Worm (Caenorhabditis elegans) whole organism, L4 larva: ENCODE results near the gene F58B4.2.
A peak's percentile ranks its signal among the peaks of the same experiment; 100 is the strongest.

ENCODE experiments used
- D1046.2 ChIP-seq: fragments of 200-800 bp; sonication (Bioruptor generic); IDR thresholded peaks from 2 replicates; pipeline ENCODE4 v1.3.6; 2022; ENCODE audit warnings: missing genetic modification characterization, missing compliant biosample characterization
- F10B5.3 ChIP-seq: sonication (generic microtip); optimal IDR thresholded peaks from 2 replicates; lab custom pipeline; 2016; ENCODE audit warnings: mild to moderate bottlenecking, missing genetic modification characterization, missing compliant biosample characterization
- F26F4.8 ChIP-seq: fragments of 200-800 bp; sonication (Bioruptor generic); conservative IDR thresholded peaks from 2 replicates; pipeline ENCODE4 v1.3.6; 2022; ENCODE audit warnings: missing genetic modification characterization, missing compliant biosample characterization
- F37D6.2 ChIP-seq: sonication (generic microtip); optimal IDR thresholded peaks from 2 replicates; lab custom pipeline; 2016; ENCODE audit warnings: mild to moderate bottlenecking, missing genetic modification characterization, missing compliant biosample characterization
- F44E2.7 ChIP-seq: fragments of 200-800 bp; sonication (Bioruptor generic); IDR thresholded peaks from 2 replicates; pipeline ENCODE4 v2.1.2; 2022; ENCODE audit warnings: missing genetic modification characterization, missing compliant biosample characterization
- T26A8.4 ChIP-seq: fragments of 200-800 bp; sonication (Bioruptor generic); IDR thresholded peaks from 2 replicates; pipeline ENCODE4 v1.3.6; 2022; ENCODE audit warnings: missing genetic modification characterization, missing compliant biosample characterization
- Y5F2A.4 ChIP-seq: fragments of 200-800 bp; sonication (Bioruptor generic); optimal IDR thresholded peaks from 2 replicates; lab custom pipeline; 2018; ENCODE audit warnings: mild to moderate bottlenecking, missing genetic modification characterization, missing compliant biosample characterization
- aly-2 ChIP-seq: sonication (generic microtip); optimal IDR thresholded peaks from 2 replicates; lab custom pipeline; 2018; ENCODE audit warnings: missing biosample characterization, missing genetic modification characterization
- arid-1 ChIP-seq: fragments of 200-800 bp; sonication (Bioruptor generic); conservative IDR thresholded peaks from 2 replicates; pipeline ENCODE4 v1.3.6; 2022; ENCODE audit warnings: missing genetic modification reagents, missing genetic modification characterization, missing compliant biosample characterization
- ceh-82 ChIP-seq: sonication (generic microtip); optimal IDR thresholded peaks from 2 replicates; lab custom pipeline; 2017; ENCODE audit warnings: missing biosample characterization, missing genetic modification characterization
- ces-1 ChIP-seq: fragments of 150-350 bp; sonication (generic microtip); optimal IDR thresholded peaks from 4 replicates; lab custom pipeline; 2014; ENCODE audit warnings: missing biosample characterization, missing genetic modification reagents, missing genetic modification characterization
- daf-16 ChIP-seq, 3 experiments: sonication (generic microtip); optimal IDR thresholded peaks; 2 replicates each; lab custom pipeline; 2016 to 2017; ENCODE audit warnings: missing genetic modification characterization in 3 of 3, missing genetic modification reagents in 3 of 3, mild to moderate bottlenecking in 2 of 3, missing compliant biosample characterization in 2 of 3, missing biosample characterization in 1 of 3, moderate library complexity in 1 of 3
- daf-19 ChIP-seq: fragments of 200-800 bp; sonication (Bioruptor generic); conservative IDR thresholded peaks from 2 replicates; pipeline ENCODE4 v1.3.6; 2022; ENCODE audit warnings: missing genetic modification characterization, missing compliant biosample characterization
- daf-8 ChIP-seq: fragments of 200-800 bp; sonication (Bioruptor generic); IDR thresholded peaks from 2 replicates; pipeline ENCODE4 v1.3.6; 2022; ENCODE audit warnings: missing genetic modification characterization, missing compliant biosample characterization
- dmd-9 ChIP-seq: fragments of 200-800 bp; sonication (Bioruptor generic); IDR thresholded peaks from 2 replicates; pipeline ENCODE4 v1.3.6; 2022; ENCODE audit warnings: missing genetic modification reagents, missing genetic modification characterization, missing compliant biosample characterization
- dpl-1 ChIP-seq: fragments of 150-350 bp; optimal IDR thresholded peaks from 2 replicates; lab custom pipeline; 2014; ENCODE audit warnings: missing biosample characterization, missing genetic modification reagents, missing genetic modification characterization
- duxl-1 ChIP-seq: sonication (generic microtip); optimal IDR thresholded peaks from 2 replicates; lab custom pipeline; 2016; ENCODE audit warnings: mild to moderate bottlenecking, missing genetic modification characterization, moderate library complexity, missing compliant biosample characterization; ENCODE audit not compliant: poor library complexity
- egl-27 ChIP-seq: sonication (generic microtip); optimal IDR thresholded peaks from 3 replicates; lab custom pipeline; 2017; ENCODE audit warnings: missing biosample characterization, missing genetic modification reagents, missing genetic modification characterization
- fkh-10 ChIP-seq: fragments of 150-350 bp; optimal IDR thresholded peaks from 2 replicates; lab custom pipeline; 2014; ENCODE audit warnings: missing biosample characterization, missing genetic modification reagents, missing genetic modification characterization
- fos-1 ChIP-seq: fragments of 150-350 bp; optimal IDR thresholded peaks from 2 replicates; lab custom pipeline; 2014; ENCODE audit warnings: missing biosample characterization, missing genetic modification characterization
- gei-8 ChIP-seq: fragments of 200-800 bp; sonication (Bioruptor generic); optimal IDR thresholded peaks from 2 replicates; lab custom pipeline; 2018; ENCODE audit warnings: mild to moderate bottlenecking, missing genetic modification characterization, missing compliant biosample characterization
- hif-1 ChIP-seq, 2 experiments: sonication (generic microtip); optimal IDR thresholded peaks; 2 replicates each; lab custom pipeline; 2016 to 2017; ENCODE audit warnings: missing compliant biosample characterization in 2 of 2, missing genetic modification characterization in 2 of 2, missing genetic modification reagents in 2 of 2, missing genotype in 2 of 2, mild to moderate bottlenecking in 1 of 2
- hlh-11 ChIP-seq: fragments of 200-800 bp; sonication (Bioruptor generic); optimal IDR thresholded peaks from 2 replicates; lab custom pipeline; 2018; ENCODE audit warnings: mild to moderate bottlenecking, missing genetic modification characterization, missing compliant biosample characterization
- hlh-30 ChIP-seq: sonication (generic microtip); optimal IDR thresholded peaks from 2 replicates; lab custom pipeline; 2017; ENCODE audit warnings: antibody characterized with exemption, mild to moderate bottlenecking, missing genetic modification characterization, missing compliant biosample characterization; ENCODE audit not compliant: insufficient read depth
- hmg-1.1 ChIP-seq: fragments of 200-800 bp; sonication (Bioruptor generic); IDR thresholded peaks from 2 replicates; pipeline ENCODE4 v1.3.6; 2022; ENCODE audit warnings: missing genetic modification reagents, missing genetic modification characterization, missing compliant biosample characterization
- jun-1 ChIP-seq: fragments of 150-350 bp; optimal IDR thresholded peaks from 2 replicates; lab custom pipeline; 2014; ENCODE audit warnings: missing biosample characterization, missing genetic modification reagents, missing genetic modification characterization
- lim-7 ChIP-seq: fragments of 200-800 bp; sonication (Bioruptor generic); IDR thresholded peaks from 2 replicates; pipeline ENCODE4 v1.3.6; 2022; ENCODE audit warnings: missing genetic modification characterization, missing compliant biosample characterization
- lin-13 ChIP-seq: fragments of 150-350 bp; optimal IDR thresholded peaks from 2 replicates; lab custom pipeline; 2014; ENCODE audit warnings: missing biosample characterization, missing genetic modification reagents, missing genetic modification characterization
- lin-15B ChIP-seq: fragments of 150-350 bp; sonication (generic microtip); optimal IDR thresholded peaks from 3 replicates; lab custom pipeline; 2014; ENCODE audit warnings: missing biosample characterization, missing genetic modification characterization
- lin-29 ChIP-seq: fragments of 200-800 bp; sonication (Bioruptor generic); IDR thresholded peaks from 2 replicates; pipeline ENCODE4 v1.3.6; 2022; ENCODE audit warnings: missing genetic modification reagents, missing genetic modification characterization, missing compliant biosample characterization
- lin-39 ChIP-seq: fragments of 150-350 bp; optimal IDR thresholded peaks from 2 replicates; lab custom pipeline; 2014; ENCODE audit warnings: missing biosample characterization, missing genetic modification reagents, missing genetic modification characterization
- lir-3 ChIP-seq: sonication (generic microtip); optimal IDR thresholded peaks from 2 replicates; lab custom pipeline; 2016; ENCODE audit warnings: mild to moderate bottlenecking, missing genetic modification characterization, missing compliant biosample characterization
- madf-5 ChIP-seq, 2 experiments: fragments of 200-800 bp; sonication (Bioruptor generic); IDR thresholded peaks; 2 replicates each; pipeline ENCODE4 v1.3.6; 2022; ENCODE audit warnings: missing compliant biosample characterization in 2 of 2, missing genetic modification characterization in 2 of 2
- mdt-29 ChIP-seq: fragments of 200-800 bp; sonication (Bioruptor generic); IDR thresholded peaks from 2 replicates; pipeline ENCODE4 v1.3.6; 2022; ENCODE audit warnings: missing genetic modification reagents, missing genetic modification characterization, missing compliant biosample characterization
- mxl-2 ChIP-seq: fragments of 200-800 bp; sonication (Bioruptor generic); conservative IDR thresholded peaks from 2 replicates; pipeline ENCODE4 v1.3.6; 2022; ENCODE audit warnings: missing genetic modification reagents, missing genetic modification characterization, missing compliant biosample characterization
- nhr-237 ChIP-seq: sonication (generic microtip); optimal IDR thresholded peaks from 2 replicates; lab custom pipeline; 2017; ENCODE audit warnings: missing biosample characterization, missing genetic modification characterization
- nhr-25 ChIP-seq: sonication (generic microtip); optimal IDR thresholded peaks from 2 replicates; lab custom pipeline; 2017; ENCODE audit warnings: missing genetic modification characterization, mild to moderate bottlenecking, missing compliant biosample characterization, antibody characterized with exemption, moderate library complexity, borderline replicate concordance; ENCODE audit not compliant: insufficient read depth
- nhr-48 ChIP-seq: sonication (generic microtip); optimal IDR thresholded peaks from 2 replicates; lab custom pipeline; 2016; ENCODE audit warnings: mild to moderate bottlenecking, missing genetic modification characterization, missing compliant biosample characterization
- nhr-6 ChIP-seq: fragments of 150-350 bp; optimal IDR thresholded peaks from 2 replicates; lab custom pipeline; 2014; ENCODE audit warnings: missing biosample characterization, missing genetic modification characterization
- nhr-76 ChIP-seq: fragments of 150-350 bp; optimal IDR thresholded peaks from 2 replicates; lab custom pipeline; 2014; ENCODE audit warnings: missing biosample characterization, missing genetic modification characterization
- nhr-77 ChIP-seq: fragments of 150-350 bp; optimal IDR thresholded peaks from 2 replicates; lab custom pipeline; 2014; ENCODE audit warnings: missing biosample characterization, missing genetic modification characterization
- pqm-1 ChIP-seq: sonication (generic microtip); optimal IDR thresholded peaks from 2 replicates; lab custom pipeline; 2017; ENCODE audit warnings: missing biosample characterization, missing genetic modification characterization
- skn-1 ChIP-seq: fragments of 150-350 bp; optimal IDR thresholded peaks from 2 replicates; lab custom pipeline; 2014; ENCODE audit warnings: missing biosample characterization, missing genetic modification characterization
- snpc-4 ChIP-seq: fragments of 150-350 bp; optimal IDR thresholded peaks from 2 replicates; lab custom pipeline; 2014; ENCODE audit warnings: missing biosample characterization, missing genetic modification characterization
- spr-3 ChIP-seq: fragments of 200-800 bp; sonication (Bioruptor generic); optimal IDR thresholded peaks from 2 replicates; lab custom pipeline; 2018; ENCODE audit warnings: mild to moderate bottlenecking, missing genetic modification characterization, missing compliant biosample characterization
- tag-97 ChIP-seq: fragments of 200-800 bp; sonication (Bioruptor generic); IDR thresholded peaks from 2 replicates; pipeline ENCODE4 v1.3.6; 2022; ENCODE audit warnings: missing genetic modification characterization, missing compliant biosample characterization
- tra-1 ChIP-seq: fragments of 200-800 bp; sonication (Bioruptor generic); IDR thresholded peaks from 2 replicates; pipeline ENCODE4 v1.3.6; 2022; ENCODE audit warnings: missing genetic modification reagents, missing genetic modification characterization, missing compliant biosample characterization
- unc-130 ChIP-seq: sonication (generic microtip); optimal IDR thresholded peaks from 2 replicates; lab custom pipeline; 2016; ENCODE audit warnings: missing genetic modification reagents, missing genetic modification characterization, missing compliant biosample characterization
- unc-62 ChIP-seq, 3 experiments: fragments of 150-350 bp in 1 of 3; sonication (generic microtip); optimal IDR thresholded peaks in 2 of 3; peaks in 1 of 3; 1 replicate in 1 of 3; 2 replicates in 2 of 3; lab custom pipeline; 2014 to 2017; ENCODE audit warnings: missing biosample characterization in 3 of 3, missing genetic modification characterization in 3 of 3, missing genetic modification reagents in 3 of 3, missing genotype in 1 of 3
- zag-1 ChIP-seq: fragments of 150-350 bp; optimal IDR thresholded peaks from 2 replicates; lab custom pipeline; 2014; ENCODE audit warnings: missing biosample characterization, missing genetic modification characterization
- ztf-11 ChIP-seq: fragments of 150-350 bp; optimal IDR thresholded peaks from 2 replicates; lab custom pipeline; 2014; ENCODE audit warnings: missing biosample characterization, missing genetic modification characterization
- ztf-7 ChIP-seq: fragments of 150-350 bp; optimal IDR thresholded peaks from 2 replicates; lab custom pipeline; 2014; ENCODE audit warnings: missing biosample characterization, missing genetic modification characterization

Gene F58B4.2

DNA sequence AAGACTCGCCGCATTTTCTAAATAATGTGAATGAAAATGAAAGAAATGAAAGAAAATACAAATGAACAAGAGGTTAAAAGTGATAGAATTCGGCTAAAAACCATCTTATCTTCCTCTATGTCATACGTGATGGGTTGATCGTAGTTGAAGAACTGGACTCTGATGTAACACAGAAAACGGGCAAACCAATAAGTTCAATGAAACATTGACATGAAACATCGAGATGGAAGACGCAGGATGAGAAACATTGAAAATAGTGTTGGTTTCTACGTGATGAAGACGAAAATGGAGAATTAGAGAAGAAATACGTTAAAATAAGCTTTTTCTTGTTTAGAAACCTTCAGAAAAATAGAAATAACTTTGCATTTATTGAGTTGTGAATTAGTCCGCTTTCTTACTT is 27.3 kb downstream of the F58B4.2 start, which contains the start of gene F32D8.12 (continued):
- TF ChIP-seq snpc-4 (tag; lab: Kevin White, UChicago) (no peak), aly-2 (tag; lab: Kevin White, UChicago) (no peak), D1046.2 (GFP tag; lab: Robert Waterston, UW) (no peak), nhr-77 (tag; lab: Kevin White, UChicago) (peak; percentile 22), lin-13 (GFP tag; lab: Kevin White, UChicago) (no peak), F44E2.7 (no peak), arid-1 (no peak), nhr-25 (tag; lab: Kevin White, UChicago) (no peak), F10B5.3 (tag; lab: Kevin White, UChicago) (no peak), egl-27 (tag; lab: Kevin White, UChicago) (no peak), ces-1 (no peak), lin-15B (no peak), hlh-30 (tag; lab: Kevin White, UChicago) (peak; percentile 39), lir-3 (no peak), dmd-9 (no peak), Y5F2A.4 (no peak), mxl-2 (GFP tag; lab: Robert Waterston, UW) (no peak), duxl-1 (tag; lab: Kevin White, UChicago) (peak; percentile 13), ceh-82 (tag; lab: Kevin White, UChicago) (no peak), unc-62 (GFP tag; optimal IDR thresholded peaks at IDR 0.05 in 1 of 2; lab: Kevin White, UChicago) (peak in 1 of 2 experiments; percentile 97), unc-62 (tag; optimal IDR thresholded peaks at IDR 0.05; lab: Kevin White, UChicago) (no peak), lim-7 (GFP tag; lab: Robert Waterston, UW) (no peak), gei-8 (no peak), daf-19 (GFP tag; lab: Robert Waterston, UW) (no peak), hmg-1.1 (GFP tag; lab: Robert Waterston, UW) (no peak), ztf-11 (tag; lab: Kevin White, UChicago) (no peak), nhr-6 (no peak), fos-1 (tag; lab: Kevin White, UChicago) (no peak), hlh-11 (peak; percentile 45), pqm-1 (tag; lab: Kevin White, UChicago) (no peak), nhr-76 (tag; lab: Kevin White, UChicago) (no peak), T26A8.4 (GFP tag; lab: Robert Waterston, UW) (no peak), mdt-29 (no peak), tag-97 (no peak), lin-29 (GFP tag; lab: Robert Waterston, UW) (no peak), F26F4.8 (GFP tag; lab: Robert Waterston, UW) (no peak), F37D6.2 (no peak), ztf-7 (tag; lab: Kevin White, UChicago) (no peak), nhr-237 (tag; lab: Kevin White, UChicago) (no peak), zag-1 (tag; lab: Kevin White, UChicago) (no peak), madf-5 (GFP tag; IDR thresholded peaks at IDR 0.05; lab: Robert Waterston, UW) (no peak), nhr-48 (tag; lab: Kevin White, UChicago) (peak; percentile 6), jun-1 (no peak), lin-39 (tag; lab: Kevin White, UChicago) (no peak), fkh-10 (GFP tag; lab: Kevin White, UChicago) (no peak), skn-1 (tag; lab: Kevin White, UChicago) (no peak), daf-16 (GFP tag; optimal IDR thresholded peaks at IDR 0.05; lab: Kevin White, UChicago) (no peak), daf-16 (tag; optimal IDR thresholded peaks at IDR 0.05; lab: Kevin White, UChicago) (peak; percentile 58), unc-130 (GFP tag; lab: Kevin White, UChicago) (no peak), tra-1 (GFP tag; lab: Robert Waterston, UW) (no peak), dpl-1 (GFP tag; lab: Kevin White, UChicago) (no peak), daf-8 (no peak), spr-3 (no peak), hif-1 (tag; optimal IDR thresholded peaks at IDR 0.05; lab: Kevin White, UChicago) (peak in 1 of 2 experiments; percentile 85)
